Fruit fly (Drosophila melanogaster): ENCODE results near the gene mrn.

Gene mrn

dm6 chr3L:15543049-15543448 lies 37.3 kb downstream of the mrn start:
- no peak for TF ChIP-seq gsb (GFP tag; IDR thresholded peaks at IDR 0.05)
- TF ChIP-seq hbn (GFP tag; IDR thresholded peaks at IDR 0.05; ENCODE audit: partially characterized antibody) = no peak

dm6 chr3L:15541281-15541680 lies 39.1 kb downstream of the mrn start:
- TF ChIP-seq scrt (GFP tag; optimal IDR thresholded peaks at IDR 0.05) (peak; percentile 94), ind (GFP tag; optimal IDR thresholded peaks at IDR 0.05) (no peak), abd-A (tag; optimal IDR thresholded peaks at IDR 0.05) (peak; percentile 40), H2.0 (GFP tag; IDR thresholded peaks at IDR 0.05) (no peak), zen (tag; optimal IDR thresholded peaks at IDR 0.05) (peak; percentile 51), H15 (GFP tag; IDR thresholded peaks at IDR 0.05) (no peak), D (optimal IDR thresholded peaks at IDR 0.05) (no peak), D (GFP tag; optimal IDR thresholded peaks at IDR 0.05) (no peak), ap (GFP tag; IDR thresholded peaks at IDR 0.05) (no peak), CG13287 (GFP tag; IDR thresholded peaks at IDR 0.05; ENCODE audit: partially characterized antibody) (no peak), CG10565 (GFP tag; optimal IDR thresholded peaks at IDR 0.05) (no peak)

- peak; percentile 18 to 50 for TF ChIP-seq Trl (optimal IDR thresholded peaks at IDR 0.05)
- TF ChIP-seq Trl (GFP tag; optimal IDR thresholded peaks at IDR 0.05) = no peak
- TF ChIP-seq CG8290 (GFP tag; optimal IDR thresholded peaks at IDR 0.05) = no peak
- no peak for TF ChIP-seq CG8290 (tag; optimal IDR thresholded peaks at IDR 0.05)
- TF ChIP-seq ewg (GFP tag; optimal IDR thresholded peaks at IDR 0.05) = peak; percentile 38
- 0 out of 2 replicates have a peak, but pooled peaks have one; percentile 23 for TF ChIP-seq CG32772 (GFP tag; IDR thresholded peaks at IDR 0.05)
- TF ChIP-seq sqz (GFP tag; optimal IDR thresholded peaks at IDR 0.05) = peak; percentile 66
These were observed 39.7 kb downstream of the mrn start for dm6 chr3L:15540682-15541081.

dm6 chr3L:15539903-15540409 lies 40.4 kb downstream of the mrn start:
- peak; percentile 8 for TF ChIP-seq Med (GFP tag)
- TF ChIP-seq Mad (GFP tag; optimal IDR thresholded peaks at IDR 0.05) = no peak
- peak; percentile 53 for TF ChIP-seq sens (GFP tag)
- TF ChIP-seq Blimp-1 (GFP tag; optimal IDR thresholded peaks at IDR 0.05) = peak; percentile 12
- peak in 1 of 2 experiments; percentile 53 for TF ChIP-seq Pdp1 (GFP tag; optimal IDR thresholded peaks at IDR 0.05)
- TF ChIP-seq kni (GFP tag; optimal IDR thresholded peaks at IDR 0.05) = peak; percentile 12
- TF ChIP-seq CG10321 (GFP tag; IDR thresholded peaks at IDR 0.05) = no peak

dm6 chr3L:15538582-15539490 lies 41.5 kb downstream of the mrn start:
- TF ChIP-seq CG2202 (tag; optimal IDR thresholded peaks at IDR 0.05) (no peak), slou (GFP tag; optimal IDR thresholded peaks at IDR 0.05) (no peak), CG10543 (GFP tag; optimal IDR thresholded peaks at IDR 0.05) (no peak), so (GFP tag; IDR thresholded peaks at IDR 0.05) (no peak), CG18599 (GFP tag; optimal IDR thresholded peaks at IDR 0.05) (peak; percentile 12), PHDP (tag; optimal IDR thresholded peaks at IDR 0.05) (no peak), CG33213 (GFP tag; optimal IDR thresholded peaks at IDR 0.05) (no peak), CG4707 (GFP tag; optimal IDR thresholded peaks at IDR 0.05) (no peak), odd (GFP tag; optimal IDR thresholded peaks at IDR 0.05) (no peak), Adf1 (GFP tag; IDR thresholded peaks at IDR 0.05) (no peak), Nf-YC (tag; optimal IDR thresholded peaks at IDR 0.05) (no peak), MTF-1 (GFP tag; optimal IDR thresholded peaks at IDR 0.05; ENCODE audit: borderline replicate concordance) (no peak), Oli (tag; optimal IDR thresholded peaks at IDR 0.05) (no peak), Usf (GFP tag; optimal IDR thresholded peaks at IDR 0.05) (no peak), sug (tag; optimal IDR thresholded peaks at IDR 0.05) (peak; percentile 35), CG14050 (GFP tag; IDR thresholded peaks at IDR 0.05) (no peak), hth (optimal IDR thresholded peaks at IDR 0.05) (no peak), CG14860 (GFP tag; IDR thresholded peaks at IDR 0.05; ENCODE audit: partially characterized antibody) (no peak)

All from whole organism, embryonic.